Fruit fly (Drosophila melanogaster) whole organism, pupa: Measurements from ENCODE around the gene CG9641.

ENCODE experiments used
- CG10348 ChIP-seq: fragments of 200-800 bp; sonication (Bioruptor generic); IDR thresholded peaks from 2 replicates; pipeline ENCODE4 v1.3.6; 2022; ENCODE audit warnings: missing biosample characterization, missing genetic modification characterization
- CG14655 ChIP-seq: fragments of 200-800 bp; sonication (Bioruptor generic); optimal IDR thresholded peaks from 3 replicates; lab custom pipeline; 2017; ENCODE audit warnings: mild to moderate bottlenecking, missing biosample characterization, missing genetic modification reagents, missing genetic modification characterization
- CG15710 ChIP-seq: fragments of 200-800 bp; sonication (Bioruptor generic); optimal IDR thresholded peaks from 2 replicates; lab custom pipeline; 2018; ENCODE audit warnings: missing biosample characterization, mild to moderate bottlenecking, missing genetic modification characterization, moderate library complexity
- CG4496 ChIP-seq: fragments of 200-800 bp; sonication (Bioruptor generic); IDR thresholded peaks from 3 replicates; pipeline ENCODE4 v1.3.6; 2022; ENCODE audit warnings: missing biosample characterization, missing genetic modification characterization
- CG8301 ChIP-seq: fragments of 200-800 bp; sonication (Bioruptor generic); optimal IDR thresholded peaks from 2 replicates; lab custom pipeline; 2018; ENCODE audit warnings: missing biosample characterization, mild to moderate bottlenecking, missing genetic modification characterization
- CG9948 ChIP-seq: fragments of 200-800 bp; sonication (Bioruptor generic); optimal IDR thresholded peaks from 2 replicates; lab custom pipeline; 2018; ENCODE audit warnings: missing biosample characterization, mild to moderate bottlenecking, missing genetic modification characterization, moderate library complexity
- D1 ChIP-seq: fragments of 200-800 bp; sonication (Bioruptor generic); optimal IDR thresholded peaks from 2 replicates; lab custom pipeline; 2018; ENCODE audit warnings: missing biosample characterization, mild to moderate bottlenecking, missing genetic modification characterization, moderate library complexity
- EcR ChIP-seq: fragments of 200-800 bp; sonication (Bioruptor generic); optimal IDR thresholded peaks from 3 replicates; lab custom pipeline; 2019; ENCODE audit warnings: missing biosample characterization, missing genetic modification characterization, mild to moderate bottlenecking, moderate library complexity, missing genetic modification reagents
- Snoo ChIP-seq: fragments of 200-800 bp; sonication (Bioruptor generic); optimal IDR thresholded peaks from 3 replicates; lab custom pipeline; 2017; ENCODE audit warnings: missing biosample characterization, mild to moderate bottlenecking, missing genetic modification characterization, inconsistent platforms
- fd96Ca ChIP-seq: fragments of 200-800 bp; sonication (Bioruptor generic); IDR thresholded peaks from 3 replicates; pipeline ENCODE4 v1.3.6; 2022; ENCODE audit warnings: missing biosample characterization, missing genetic modification characterization

- peak; percentile 25 for TF ChIP-seq CG8301 (tag; lab: Kevin White, UChicago)
- no peak for TF ChIP-seq Snoo (tag; lab: Kevin White, UChicago)
- no peak for TF ChIP-seq CG15710 (tag; lab: Kevin White, UChicago)
- no peak for TF ChIP-seq D1 (tag; lab: Kevin White, UChicago)
- TF ChIP-seq fd96Ca (GFP tag; lab: Robert Waterston, UW), result 0 out of 3 replicates have a peak, but pooled peaks have one; percentile 49
- TF ChIP-seq CG14655, result peak; percentile 38
- TF ChIP-seq CG4496 (GFP tag; lab: Robert Waterston, UW), result peak; percentile 53; the same call in 1 of the 3 replicates
- TF ChIP-seq CG9948 (tag; lab: Kevin White, UChicago), result peak; percentile 15
- no peak for TF ChIP-seq CG10348 (GFP tag; lab: Robert Waterston, UW)
- no peak for TF ChIP-seq EcR (GFP tag; lab: Kevin White, UChicago)
These were observed 34.0 kb downstream of the CG9641 start for dm6 chr2L:2942639-2943038.
